Worm (Caenorhabditis elegans): ENCODE measurements around the gene snrp-200.

DNA sequence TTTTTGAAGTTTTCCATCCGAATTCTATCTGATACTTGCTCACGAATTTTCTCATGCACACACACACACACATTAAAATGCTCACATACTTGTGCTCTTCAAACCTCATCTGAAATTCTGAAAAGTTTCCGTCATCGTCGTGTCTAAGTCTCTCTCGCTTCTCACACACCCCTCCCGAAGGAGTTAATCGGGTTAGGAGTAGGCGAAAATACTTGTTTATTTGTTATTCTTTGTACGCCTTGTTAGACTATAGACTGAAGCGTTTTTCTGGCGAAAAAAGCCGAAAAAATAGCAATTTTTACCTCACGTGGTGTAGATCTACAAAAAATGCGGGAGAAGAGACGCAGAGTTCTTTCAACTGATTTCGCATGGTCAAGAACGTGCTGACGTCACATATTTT lies 45.8 kb downstream of the snrp-200 start:
- TF ChIP-seq flt-1 (GFP tag; IDR thresholded peaks at IDR 0.05) (no peak), med-1 (GFP tag; optimal IDR thresholded peaks at IDR 0.05; ENCODE audit: insufficient read depth) (no peak), klf-2 (GFP tag; conservative IDR thresholded peaks at IDR 0.05) (no peak), T22C8.4 (GFP tag; IDR thresholded peaks at IDR 0.05) (no peak), cog-1 (tag; optimal IDR thresholded peaks at IDR 0.05) (no peak), ref-1 (GFP tag; conservative IDR thresholded peaks at IDR 0.05) (no peak)

Measured in whole organism, midembryonic.